Fruit fly (Drosophila melanogaster): ENCODE data around the gene tow.

The tow gene

DNA sequence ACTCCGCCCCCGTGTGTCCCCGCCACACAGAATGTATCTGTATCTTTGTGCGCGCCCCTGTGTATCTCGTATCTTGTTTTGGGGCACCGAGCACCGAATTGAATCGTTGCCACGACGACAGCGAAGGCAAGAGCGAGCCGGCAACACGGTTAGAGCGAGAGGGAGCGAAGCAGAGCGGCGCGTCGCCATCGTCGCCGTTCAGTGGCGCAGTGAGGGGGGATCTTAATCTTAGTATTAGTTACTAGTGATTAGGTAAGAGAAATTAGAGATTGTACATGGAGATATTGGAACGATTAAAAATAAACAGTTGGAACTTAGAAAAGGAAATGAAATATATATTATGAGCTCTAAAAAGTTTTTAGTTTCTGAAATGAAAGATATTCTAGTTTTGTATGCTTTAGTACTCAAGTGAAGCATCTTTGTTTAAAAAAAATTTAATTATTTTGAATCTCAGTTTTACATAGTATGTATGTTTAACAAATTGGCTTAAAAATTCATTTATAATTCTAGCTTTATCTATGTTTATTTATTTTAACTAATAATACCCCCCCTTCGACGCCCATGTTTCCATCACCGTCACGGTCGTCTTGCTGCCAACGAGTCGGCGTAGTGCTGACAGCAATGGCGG is 46.4 kb downstream of the tow start (continued):
- TF ChIP-seq ATbp (GFP tag; optimal IDR thresholded peaks at IDR 0.05) = peak; percentile 82
- TF ChIP-seq odd (GFP tag; optimal IDR thresholded peaks at IDR 0.05) = peak; percentile 94
- TF ChIP-seq CG10462 (GFP tag; optimal IDR thresholded peaks at IDR 0.05) = peak; percentile 68
- peak; percentile 73 for TF ChIP-seq CG12155 (GFP tag; optimal IDR thresholded peaks at IDR 0.05)
- TF ChIP-seq CG14710 (tag; optimal IDR thresholded peaks at IDR 0.05) = peak; percentile 97
- TF ChIP-seq kay (GFP tag; optimal IDR thresholded peaks at IDR 0.05) = peak; percentile 91
- TF ChIP-seq CG10366 (GFP tag; IDR thresholded peaks at IDR 0.05) = peak; percentile 65
- TF ChIP-seq NK7.1 (GFP tag; optimal IDR thresholded peaks at IDR 0.05) = peak; percentile 64
- TF ChIP-seq hth (optimal IDR thresholded peaks at IDR 0.05) = peak; percentile 36
- peak; percentile 52; the same call in 1 of the 2 replicates for TF ChIP-seq CG17612 (GFP tag; IDR thresholded peaks at IDR 0.05)
- peak; percentile 91 for TF ChIP-seq Ptx1 (GFP tag; IDR thresholded peaks at IDR 0.05)
- TF ChIP-seq CG16815 (GFP tag; optimal IDR thresholded peaks at IDR 0.05) = peak; percentile 92
- peak; percentile 79 for TF ChIP-seq emc (GFP tag; optimal IDR thresholded peaks at IDR 0.05)
- peak; percentile 98 for TF ChIP-seq CG7556 (GFP tag; optimal IDR thresholded peaks at IDR 0.05)
- TF ChIP-seq fd64A (GFP tag; optimal IDR thresholded peaks at IDR 0.05) = peak; percentile 36
- TF ChIP-seq CG11695 (GFP tag; IDR thresholded peaks at IDR 0.05) = peak; percentile 90
- TF ChIP-seq CG14441 (GFP tag; IDR thresholded peaks at IDR 0.05) = peak; percentile 79
- TF ChIP-seq Med (GFP tag) = peak; percentile 92
- TF ChIP-seq h (optimal IDR thresholded peaks at IDR 0.05) = no peak
- TF ChIP-seq gt (GFP tag; IDR thresholded peaks at IDR 0.05) = peak; percentile 56; the same call in 1 of the 2 replicates
- TF ChIP-seq CG12659 (GFP tag; optimal IDR thresholded peaks at IDR 0.05) = peak; percentile 96
- TF ChIP-seq CG8944 (GFP tag; optimal IDR thresholded peaks at IDR 0.05) = peak; percentile 63
- TF ChIP-seq dan (GFP tag; IDR thresholded peaks at IDR 0.05) = peak; percentile 45; the same call in 1 of the 2 replicates
- peak; percentile 83 for TF ChIP-seq jigr1 (GFP tag; IDR thresholded peaks at IDR 0.05)
- no peak for TF ChIP-seq lbe (GFP tag; optimal IDR thresholded peaks at IDR 0.05)
- TF ChIP-seq Kr (GFP tag; optimal IDR thresholded peaks at IDR 0.05) = peak; percentile 9
- TF ChIP-seq wdn (GFP tag; IDR thresholded peaks at IDR 0.05) = peak; percentile 62; the same call in 1 of the 2 replicates
- TF ChIP-seq CG12299 (tag; optimal IDR thresholded peaks at IDR 0.05) = peak; percentile 58
- TF ChIP-seq CG4820 (GFP tag; optimal IDR thresholded peaks at IDR 0.05) = peak; percentile 95
- TF ChIP-seq Six4 (GFP tag; optimal IDR thresholded peaks at IDR 0.05) = peak; percentile 83
- TF ChIP-seq bsh (GFP tag; optimal IDR thresholded peaks at IDR 0.05) = peak; percentile 29 to 84
- peak; percentile 66 for TF ChIP-seq CG3065 (GFP tag; optimal IDR thresholded peaks at IDR 0.05)
- TF ChIP-seq CG2120 (GFP tag; optimal IDR thresholded peaks at IDR 0.05) = peak; percentile 78
- TF ChIP-seq tin (GFP tag; optimal IDR thresholded peaks at IDR 0.05) = peak; percentile 93
- TF ChIP-seq ap (GFP tag; IDR thresholded peaks at IDR 0.05) = peak; percentile 42; the same call in 1 of the 2 replicates
- peak; percentile 91 for TF ChIP-seq CG9215 (GFP tag; IDR thresholded peaks at IDR 0.05)
- TF ChIP-seq D19A (tag; optimal IDR thresholded peaks at IDR 0.05) = peak; percentile 93
- TF ChIP-seq CG8290 (GFP tag; optimal IDR thresholded peaks at IDR 0.05) = peak; percentile 72
- TF ChIP-seq CG8290 (tag; optimal IDR thresholded peaks at IDR 0.05) = peak in 1 of 2 experiments; percentile 72
- peak; percentile 62 for TF ChIP-seq H2.0 (GFP tag; IDR thresholded peaks at IDR 0.05)
- TF ChIP-seq Bdp1 (GFP tag; optimal IDR thresholded peaks at IDR 0.05) = no peak
- peak; percentile 94 for TF ChIP-seq dysf (GFP tag; IDR thresholded peaks at IDR 0.05)
- peak; percentile 78 for TF ChIP-seq CG9932 (GFP tag; IDR thresholded peaks at IDR 0.05)
- TF ChIP-seq lab (GFP tag; optimal IDR thresholded peaks at IDR 0.05) = peak; percentile 91
- TF ChIP-seq CG17385 (GFP tag; optimal IDR thresholded peaks at IDR 0.05) = peak; percentile 87
- peak; percentile 93 for TF ChIP-seq Ets65A (GFP tag)
- peak; percentile 13 for TF ChIP-seq CG14965 (GFP tag; optimal IDR thresholded peaks at IDR 0.05; ENCODE audit: borderline replicate concordance)
- peak; percentile 65 for TF ChIP-seq CG1792 (GFP tag; optimal IDR thresholded peaks at IDR 0.05)
- TF ChIP-seq vvl (GFP tag; IDR thresholded peaks at IDR 0.05) = peak; percentile 87
- no peak for TF ChIP-seq Oaz (GFP tag; IDR thresholded peaks at IDR 0.05)
- TF ChIP-seq da (GFP tag; optimal IDR thresholded peaks at IDR 0.05) = peak; percentile 36
- TF ChIP-seq stc (GFP tag; IDR thresholded peaks at IDR 0.05) = peak; percentile 82
